Fruit fly (Drosophila melanogaster): ENCODE results near the gene CG4849.
"Not testable (repeated sequence)": the region's sequence is repeated elsewhere in the genome, so short reads cannot be mapped to it uniquely, and the experiment has no call there.

The CG4849 gene

dm6 chr3R:27963119-27963518 is at the start of gene CG4849, which contains the start of gene CG31131:
Gene CG4849, plus strand, starts transcription at chr3R:27963415.
Gene CG31131, minus strand, starts transcription at chr3R:27963219.
- not testable (repeated sequence) for TF ChIP-seq CG17801 (GFP tag; optimal IDR thresholded peaks at IDR 0.05; ENCODE audit: partially characterized antibody)

- no peak for TF ChIP-seq CG17801 (GFP tag; optimal IDR thresholded peaks at IDR 0.05; ENCODE audit: partially characterized antibody)
Observed at dm6 chr3R:27916355-27917019, 46.7 kb upstream of the CG4849 start, which contains the start of the genes CG5003 and mRpS22. Gene CG5003, minus strand, starts transcription at chr3R:27916516. Gene mRpS22, plus strand, starts transcription at chr3R:27916908.

dm6 chr3R:27919385-27919789 is 43.8 kb upstream of the CG4849 start, which contains the start of gene Boh1:
Gene Boh1, minus strand, starts transcription at chr3R:27919460.
- peak; percentile 56 for TF ChIP-seq CG17801 (GFP tag; optimal IDR thresholded peaks at IDR 0.05; ENCODE audit: partially characterized antibody)

dm6 chr3R:27920883-27921282 is 42.3 kb upstream of the CG4849 start, which contains the start of gene CG12259:
Gene CG12259, minus strand, starts transcription at chr3R:27921089.
- TF ChIP-seq CG17801 (GFP tag; optimal IDR thresholded peaks at IDR 0.05; ENCODE audit: partially characterized antibody): no peak

- TF ChIP-seq CG17801 (GFP tag; optimal IDR thresholded peaks at IDR 0.05; ENCODE audit: partially characterized antibody): no peak
Observed at dm6 chr3R:27921982-27922672, 41.1 kb upstream of the CG4849 start, which contains the start of gene BCAS2. Gene BCAS2, minus strand, starts transcription at chr3R:27922356.

- peak; percentile 44 for TF ChIP-seq CG17801 (GFP tag; optimal IDR thresholded peaks at IDR 0.05; ENCODE audit: partially characterized antibody)
Observed at dm6 chr3R:27922673-27923175, 40.5 kb upstream of the CG4849 start, which contains the start of gene RpL4. Gene RpL4, plus strand, starts transcription at chr3R:27922821.

dm6 chr3R:27925000-27925970 is 37.9 kb upstream of the CG4849 start, which contains the start of gene mino:
Gene mino, plus strand, starts transcription at chr3R:27925191.
- peak; percentile 49 for TF ChIP-seq CG17801 (GFP tag; optimal IDR thresholded peaks at IDR 0.05; ENCODE audit: partially characterized antibody)

- TF ChIP-seq CG17801 (GFP tag; optimal IDR thresholded peaks at IDR 0.05; ENCODE audit: partially characterized antibody): no peak
Observed at dm6 chr3R:27925971-27926533, 37.2 kb upstream of the CG4849 start.

dm6 chr3R:27926738-27927215 is 36.4 kb upstream of the CG4849 start:
- no peak for TF ChIP-seq CG17801 (GFP tag; optimal IDR thresholded peaks at IDR 0.05; ENCODE audit: partially characterized antibody)

- TF ChIP-seq CG17801 (GFP tag; optimal IDR thresholded peaks at IDR 0.05; ENCODE audit: partially characterized antibody): no peak
Observed at dm6 chr3R:27928140-27928539, 35.1 kb upstream of the CG4849 start, which contains the start of gene nenya. Gene nenya, minus strand, starts transcription at chr3R:27928174.

- TF ChIP-seq CG17801 (GFP tag; optimal IDR thresholded peaks at IDR 0.05; ENCODE audit: partially characterized antibody): no peak
Observed at dm6 chr3R:27928984-27929924, 34.0 kb upstream of the CG4849 start.

- TF ChIP-seq CG17801 (GFP tag; optimal IDR thresholded peaks at IDR 0.05; ENCODE audit: partially characterized antibody): no peak
Observed at dm6 chr3R:27931461-27931860, 31.8 kb upstream of the CG4849 start.
